Worm (Caenorhabditis elegans) whole organism, young adult: Measurements from ENCODE around the gene plg-1.

Experiments used
- B0019.2 ChIP-seq: fragments of 200-800 bp; sonication (Bioruptor generic); conservative IDR thresholded peaks from 2 replicates; pipeline ENCODE4 v1.3.6; 2022; ENCODE audit warnings: missing genetic modification reagents, missing genetic modification characterization, missing compliant biosample characterization
- B0336.3 ChIP-seq: fragments of 200-800 bp; sonication (Bioruptor generic); IDR thresholded peaks from 2 replicates; pipeline ENCODE4 v1.3.6; 2022; ENCODE audit warnings: missing genetic modification characterization, missing compliant biosample characterization
- F23B12.7 ChIP-seq: sonication (generic microtip); optimal IDR thresholded peaks from 2 replicates; lab custom pipeline; 2017; ENCODE audit warnings: missing genetic modification characterization, mild to moderate bottlenecking, missing compliant biosample characterization, antibody characterized with exemption, moderate library complexity; ENCODE audit not compliant: insufficient read depth
- F37B4.10 ChIP-seq: fragments of 200-800 bp; sonication (Bioruptor generic); IDR thresholded peaks from 2 replicates; pipeline ENCODE4 v1.3.6; 2022; ENCODE audit warnings: missing genetic modification characterization, missing compliant biosample characterization
- F52B5.7 ChIP-seq: sonication (generic microtip); optimal IDR thresholded peaks from 2 replicates; lab custom pipeline; 2016; ENCODE audit warnings: mild to moderate bottlenecking, missing genetic modification characterization, missing compliant biosample characterization
- F57A8.1 ChIP-seq: fragments of 200-800 bp; sonication (Bioruptor generic); optimal IDR thresholded peaks from 2 replicates; lab custom pipeline; 2018; ENCODE audit warnings: mild to moderate bottlenecking, missing genetic modification characterization, moderate library complexity, missing compliant biosample characterization
- K12H6.12 ChIP-seq: fragments of 200-800 bp; sonication (Bioruptor generic); optimal IDR thresholded peaks from 2 replicates; lab custom pipeline; 2018; ENCODE audit warnings: mild to moderate bottlenecking, missing genetic modification characterization, missing compliant biosample characterization
- Y56A3A.18 ChIP-seq: fragments of 200-800 bp; sonication (Bioruptor generic); IDR thresholded peaks from 2 replicates; pipeline ENCODE4 v1.3.6; 2022; ENCODE audit warnings: missing genetic modification reagents, missing genetic modification characterization, missing compliant biosample characterization
- Y95B8A.8 ChIP-seq: fragments of 200-800 bp; sonication (Bioruptor generic); IDR thresholded peaks from 2 replicates; pipeline ENCODE4 v1.3.6; 2022; ENCODE audit warnings: missing genetic modification reagents, missing genetic modification characterization, missing compliant biosample characterization
- atf-7 ChIP-seq: sonication (generic microtip); optimal IDR thresholded peaks from 2 replicates; lab custom pipeline; 2017; ENCODE audit warnings: mild to moderate bottlenecking, missing genetic modification characterization, missing compliant biosample characterization
- cebp-1 ChIP-seq, 2 experiments: fragments of 200-800 bp in 1 of 2; sonication (Bioruptor generic) in 1 of 2; sonication (generic microtip) in 1 of 2; IDR thresholded peaks in 1 of 2; optimal IDR thresholded peaks in 1 of 2; 2 replicates each; pipeline versions ENCODE4 v1.3.6 to Lab custom; 2017 to 2022; ENCODE audit warnings: missing compliant biosample characterization in 2 of 2, missing genetic modification characterization in 2 of 2, mild to moderate bottlenecking in 1 of 2, missing genetic modification reagents in 1 of 2, moderate library complexity in 1 of 2
- cebp-2 ChIP-seq: fragments of 200-800 bp; sonication (Bioruptor generic); IDR thresholded peaks from 2 replicates; pipeline ENCODE4 v1.3.6; 2022; ENCODE audit warnings: missing genetic modification characterization, missing compliant biosample characterization
- ceh-100 ChIP-seq: fragments of 200-800 bp; sonication (Bioruptor generic); IDR thresholded peaks from 2 replicates; pipeline ENCODE4 v1.3.6; 2022; ENCODE audit warnings: missing genetic modification reagents, missing genetic modification characterization, missing compliant biosample characterization
- ceh-27 ChIP-seq: fragments of 200-800 bp; sonication (Bioruptor generic); optimal IDR thresholded peaks from 2 replicates; lab custom pipeline; 2018; ENCODE audit warnings: mild to moderate bottlenecking, missing genetic modification characterization, moderate library complexity, missing compliant biosample characterization
- ceh-58 ChIP-seq: fragments of 200-800 bp; sonication (Bioruptor generic); IDR thresholded peaks from 2 replicates; pipeline ENCODE4 v1.3.6; 2022; ENCODE audit warnings: missing genetic modification characterization, missing compliant biosample characterization
- chd-7 ChIP-seq: sonication (generic microtip); optimal IDR thresholded peaks from 2 replicates; lab custom pipeline; 2016; ENCODE audit warnings: mild to moderate bottlenecking, missing genetic modification characterization, moderate library complexity, missing compliant biosample characterization
- dox-1 ChIP-seq: fragments of 200-800 bp; sonication (Bioruptor generic); IDR thresholded peaks from 2 replicates; pipeline ENCODE4 v1.3.6; 2022; ENCODE audit warnings: missing genetic modification reagents, missing genetic modification characterization, missing compliant biosample characterization
- efl-1 ChIP-seq: fragments of 150-350 bp; optimal IDR thresholded peaks from 2 replicates; lab custom pipeline; 2014; ENCODE audit warnings: missing biosample characterization, missing genetic modification reagents, missing genetic modification characterization
- egl-44 ChIP-seq: fragments of 200-800 bp; sonication (Bioruptor generic); IDR thresholded peaks from 2 replicates; pipeline ENCODE4 v1.3.6; 2022; ENCODE audit warnings: missing genetic modification reagents, missing genetic modification characterization, missing compliant biosample characterization
- ekl-4 ChIP-seq: fragments of 200-800 bp; sonication (Bioruptor generic); IDR thresholded peaks from 2 replicates; pipeline ENCODE4 v1.3.6; 2022; ENCODE audit warnings: missing genetic modification reagents, missing genetic modification characterization, missing compliant biosample characterization
- ets-4 ChIP-seq: fragments of 200-800 bp; sonication (Bioruptor generic); optimal IDR thresholded peaks from 2 replicates; lab custom pipeline; 2018; ENCODE audit warnings: mild to moderate bottlenecking, missing genetic modification characterization, missing compliant biosample characterization
- hlh-12 ChIP-seq: sonication (generic microtip); optimal IDR thresholded peaks from 2 replicates; lab custom pipeline; 2016; ENCODE audit warnings: missing genetic modification characterization, missing compliant biosample characterization
- hlh-26 ChIP-seq: fragments of 200-800 bp; sonication (Bioruptor generic); conservative IDR thresholded peaks from 2 replicates; pipeline ENCODE4 v1.3.6; 2022; ENCODE audit warnings: missing genetic modification reagents, missing genetic modification characterization, missing compliant biosample characterization
- hmg-20 ChIP-seq: fragments of 200-800 bp; sonication (Bioruptor generic); IDR thresholded peaks from 2 replicates; pipeline ENCODE4 v1.3.6; 2022; ENCODE audit warnings: missing genetic modification reagents, missing genetic modification characterization, missing compliant biosample characterization
- let-526 ChIP-seq: fragments of 200-800 bp; sonication (Bioruptor generic); IDR thresholded peaks from 2 replicates; pipeline ENCODE4 v1.3.6; 2022; ENCODE audit warnings: missing genetic modification reagents, missing genetic modification characterization, missing compliant biosample characterization
- let-607 ChIP-seq, 2 experiments: fragments of 200-800 bp in 1 of 2; sonication (Bioruptor generic) in 1 of 2; sonication (generic microtip) in 1 of 2; optimal IDR thresholded peaks; 2 replicates each; lab custom pipeline; 2016 to 2018; ENCODE audit warnings: mild to moderate bottlenecking in 2 of 2, missing compliant biosample characterization in 2 of 2, missing genetic modification characterization in 2 of 2, moderate library complexity in 2 of 2, missing genotype in 1 of 2
- lin-35 ChIP-seq, 3 experiments: fragments of 150-350 bp in 2 of 3; sonication (generic microtip) in 1 of 3; optimal IDR thresholded peaks; 2 replicates each; lab custom pipeline; 2014 to 2018; ENCODE audit warnings: missing biosample characterization in 3 of 3, missing genetic modification characterization in 3 of 3, missing genetic modification reagents in 3 of 3
- lin-40 ChIP-seq: sonication (generic microtip); optimal IDR thresholded peaks from 2 replicates; lab custom pipeline; 2016; ENCODE audit warnings: missing genetic modification characterization, mild to moderate bottlenecking, missing compliant biosample characterization, missing genotype, missing genetic modification reagents
- lir-1 ChIP-seq: fragments of 200-800 bp; sonication (Bioruptor generic); conservative IDR thresholded peaks from 2 replicates; pipeline ENCODE4 v1.3.6; 2022; ENCODE audit warnings: missing genetic modification reagents, missing genetic modification characterization, missing compliant biosample characterization
- lsy-27 ChIP-seq: sonication (generic microtip); optimal IDR thresholded peaks from 2 replicates; lab custom pipeline; 2017; ENCODE audit warnings: missing genetic modification characterization, mild to moderate bottlenecking, missing compliant biosample characterization, antibody characterized with exemption, missing genotype, borderline replicate concordance; ENCODE audit not compliant: insufficient read depth
- nhr-80 ChIP-seq: sonication (generic microtip); optimal IDR thresholded peaks from 2 replicates; lab custom pipeline; 2016; ENCODE audit warnings: missing genetic modification characterization, missing compliant biosample characterization
- sdz-38 ChIP-seq: sonication (generic microtip); optimal IDR thresholded peaks from 2 replicates; lab custom pipeline; 2016; ENCODE audit warnings: missing genotype, missing genetic modification characterization, missing compliant biosample characterization
- sea-2 ChIP-seq: fragments of 200-800 bp; sonication (Bioruptor generic); IDR thresholded peaks from 2 replicates; pipeline ENCODE4 v1.3.6; 2022; ENCODE audit warnings: missing genetic modification characterization, missing compliant biosample characterization
- snpc-1.3 ChIP-seq: sonication (generic microtip); optimal IDR thresholded peaks from 2 replicates; lab custom pipeline; 2017; ENCODE audit warnings: missing genetic modification characterization, mild to moderate bottlenecking, missing compliant biosample characterization, antibody characterized with exemption, moderate library complexity, missing genotype, missing genetic modification reagents; ENCODE audit not compliant: insufficient read depth
- snpc-3.4 ChIP-seq: sonication (generic microtip); optimal IDR thresholded peaks from 2 replicates; lab custom pipeline; 2017; ENCODE audit warnings: missing genetic modification characterization, mild to moderate bottlenecking, missing compliant biosample characterization, antibody characterized with exemption, moderate library complexity, missing genotype, missing genetic modification reagents
- sptf-2 ChIP-seq: fragments of 200-800 bp; sonication (Bioruptor generic); optimal IDR thresholded peaks from 2 replicates; lab custom pipeline; 2018; ENCODE audit warnings: mild to moderate bottlenecking, missing genetic modification characterization, missing compliant biosample characterization
- tbp1 ChIP-seq: fragments of 200-800 bp; sonication (Bioruptor generic); optimal IDR thresholded peaks from 2 replicates; lab custom pipeline; 2018; ENCODE audit warnings: mild to moderate bottlenecking, missing genetic modification characterization, missing compliant biosample characterization
- tbx-9 ChIP-seq: sonication (generic microtip); optimal IDR thresholded peaks from 2 replicates; lab custom pipeline; 2016; ENCODE audit warnings: borderline replicate concordance, missing genetic modification characterization, inconsistent platforms, missing compliant biosample characterization
- zfh-2 ChIP-seq: fragments of 200-800 bp; sonication (Bioruptor generic); conservative IDR thresholded peaks from 2 replicates; pipeline ENCODE4 v1.3.6; 2022; ENCODE audit warnings: missing genetic modification reagents, missing genetic modification characterization, missing compliant biosample characterization
- zim-3 ChIP-seq: sonication (generic microtip); optimal IDR thresholded peaks from 2 replicates; lab custom pipeline; 2017; ENCODE audit warnings: mild to moderate bottlenecking, missing genetic modification characterization, moderate library complexity, missing compliant biosample characterization

Gene plg-1

ce11 chrIII:8867922-8868655 is 16.0 kb downstream of the plg-1 start (continued):
- peak; percentile 46 for TF ChIP-seq tbp1
- no peak for TF ChIP-seq sea-2 (GFP tag; lab: Robert Waterston, UW)
- TF ChIP-seq egl-44 (GFP tag; lab: Robert Waterston, UW), result no peak
- TF ChIP-seq lir-1 (GFP tag; lab: Robert Waterston, UW), result no peak
- TF ChIP-seq zim-3 (tag; lab: Kevin White, UChicago), result peak; percentile 75
- TF ChIP-seq nhr-80 (tag; lab: Kevin White, UChicago), result peak; percentile 90
- TF ChIP-seq F23B12.7, result peak; percentile 12
- peak in 1 of 2 experiments; percentile 21 for TF ChIP-seq let-607 (tag; optimal IDR thresholded peaks at IDR 0.05; lab: Kevin White, UChicago)
- no peak for TF ChIP-seq ets-4 (GFP tag; lab: Kevin White, UChicago)
- TF ChIP-seq cebp-1 (GFP tag; IDR thresholded peaks at IDR 0.05; lab: Robert Waterston, UW), result peak; percentile 96
- peak; percentile 97 for TF ChIP-seq cebp-1 (tag; optimal IDR thresholded peaks at IDR 0.05; lab: Kevin White, UChicago)
- TF ChIP-seq hlh-12 (tag; lab: Kevin White, UChicago), result no peak
- TF ChIP-seq tbx-9 (tag; lab: Kevin White, UChicago), result no peak
- TF ChIP-seq lin-40 (tag; lab: Kevin White, UChicago), result peak; percentile 40
- TF ChIP-seq cebp-2 (GFP tag; lab: Robert Waterston, UW), result no peak

- TF ChIP-seq Y95B8A.8 (no peak), snpc-3.4 (no peak), K12H6.12 (tag; lab: Kevin White, UChicago) (no peak), tbp1 (no peak), sptf-2 (GFP tag; lab: Kevin White, UChicago) (no peak)
- TF ChIP-seq, all 124 proteins: peak for 0
Observed at ce11 chrIII:8869663-8870062, 17.6 kb downstream of the plg-1 start.

- TF ChIP-seq ceh-100 (GFP tag; lab: Robert Waterston, UW) (no peak), F52B5.7 (tag; lab: Kevin White, UChicago) (peak; percentile 25), sptf-2 (GFP tag; lab: Kevin White, UChicago) (no peak), F57A8.1 (no peak), hlh-26 (GFP tag; lab: Robert Waterston, UW) (no peak), chd-7 (tag; lab: Kevin White, UChicago) (no peak), dox-1 (GFP tag; lab: Robert Waterston, UW) (peak; percentile 18; the same call in 1 of the 2 replicates), zfh-2 (GFP tag; lab: Robert Waterston, UW) (peak; percentile 79), Y56A3A.18 (GFP tag; lab: Robert Waterston, UW) (no peak), K12H6.12 (tag; lab: Kevin White, UChicago) (peak; percentile 1)
Observed at ce11 chrIII:8873045-8873457, 21.0 kb downstream of the plg-1 start.

ce11 chrIII:8873990-8874668 is 22.1 kb downstream of the plg-1 start:
- peak; percentile 59; the same call in 1 of the 2 replicates for TF ChIP-seq ekl-4 (GFP tag; lab: Robert Waterston, UW)
- TF ChIP-seq atf-7 (tag; lab: Kevin White, UChicago), result no peak
- no peak for TF ChIP-seq lsy-27
- TF ChIP-seq K12H6.12 (tag; lab: Kevin White, UChicago), result peak; percentile 83
- 0 out of 2 replicates have a peak, but pooled peaks have one; percentile 39 for TF ChIP-seq B0336.3 (GFP tag; lab: Robert Waterston, UW)
- TF ChIP-seq sdz-38 (tag; lab: Kevin White, UChicago), result no peak
- no peak for TF ChIP-seq efl-1 (GFP tag; lab: Kevin White, UChicago)
- no peak for TF ChIP-seq ceh-58
- peak in 1 of 3 experiments; percentile 56 for TF ChIP-seq lin-35 (GFP tag; optimal IDR thresholded peaks at IDR 0.05; lab: Kevin White, UChicago)
- TF ChIP-seq hmg-20, result no peak
- no peak for TF ChIP-seq let-526 (GFP tag; lab: Robert Waterston, UW)
- peak; percentile 61; the same call in 1 of the 2 replicates for TF ChIP-seq dox-1 (GFP tag; lab: Robert Waterston, UW)
- TF ChIP-seq ceh-100 (GFP tag; lab: Robert Waterston, UW), result no peak
- TF ChIP-seq ceh-27 (GFP tag; lab: Kevin White, UChicago), result peak; percentile 81
- TF ChIP-seq snpc-1.3 (tag; lab: Kevin White, UChicago), result no peak
- TF ChIP-seq B0019.2 (GFP tag; lab: Robert Waterston, UW), result no peak
- TF ChIP-seq F37B4.10 (GFP tag; lab: Robert Waterston, UW), result no peak
